Fruit fly (Drosophila melanogaster): ENCODE data around the gene CG13364.

dm6 chrX:581825-582224 lies 43.2 kb downstream of the CG13364 start, which contains the start of gene vnd:
- TF ChIP-seq ey (GFP tag; optimal IDR thresholded peaks at IDR 0.05) (no peak), psq (GFP tag; optimal IDR thresholded peaks at IDR 0.05) (no peak), sage (GFP tag; optimal IDR thresholded peaks at IDR 0.05) (no peak), usp (GFP tag; optimal IDR thresholded peaks at IDR 0.05) (no peak)
